Worm (Caenorhabditis elegans): ENCODE data around the gene djr-1.2.

DNA sequence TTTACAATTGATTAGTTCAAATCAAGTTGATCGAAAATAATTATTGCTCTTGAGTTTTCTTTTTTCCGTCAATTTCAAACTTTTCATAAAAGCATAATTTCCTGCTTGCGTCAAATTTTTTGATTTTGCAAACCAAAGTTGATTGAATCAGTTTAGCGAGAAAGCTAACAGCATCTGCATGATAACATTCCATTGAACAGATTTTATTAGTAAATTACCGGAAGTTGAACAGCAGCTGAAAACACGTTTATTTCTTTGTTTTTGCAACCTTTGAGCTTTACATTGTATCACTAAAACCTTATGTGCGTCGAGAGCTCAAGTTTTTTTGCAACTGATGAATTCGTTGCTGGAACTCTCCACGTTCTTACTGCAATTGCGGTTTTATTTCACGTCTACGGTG is 7.4 kb downstream of the djr-1.2 start, which contains the start of gene srh-169:
- TF ChIP-seq ets-4 (tag; optimal IDR thresholded peaks at IDR 0.05): no peak
- TF ChIP-seq pha-4 (tag; optimal IDR thresholded peaks at IDR 0.05): no peak
- TF ChIP-seq nfya-1 (tag; optimal IDR thresholded peaks at IDR 0.05): no peak

All from whole organism, late embryonic.